Fruit fly (Drosophila melanogaster) whole organism, embryonic: ENCODE data around the gene Ac13E.

Experiments used
- Adf1 ChIP-seq: fragments of 200-800 bp; sonication (Bioruptor generic); IDR thresholded peaks from 2 replicates; pipeline ENCODE4 v1.3.6; 2022; ENCODE audit warnings: missing biosample characterization, missing genetic modification characterization
- B-H1 ChIP-seq: fragments of 200-800 bp; sonication (Bioruptor generic); IDR thresholded peaks from 3 replicates; pipeline ENCODE4 v1.3.6; 2022; ENCODE audit warnings: missing biosample characterization, missing genetic modification characterization
- CG10979 ChIP-seq: fragments of 200-800 bp; sonication (Bioruptor generic); optimal IDR thresholded peaks from 2 replicates; lab custom pipeline; 2018; ENCODE audit warnings: missing biosample characterization, mild to moderate bottlenecking, missing genetic modification characterization, moderate library complexity
- CG11247 ChIP-seq: fragments of 200-800 bp; sonication (Bioruptor generic); IDR thresholded peaks from 2 replicates; pipeline ENCODE4 v1.3.6; 2022; ENCODE audit warnings: missing biosample characterization, missing genetic modification characterization
- CG12071 ChIP-seq: fragments of 200-800 bp; sonication (Bioruptor generic); optimal IDR thresholded peaks from 3 replicates; lab custom pipeline; 2018; ENCODE audit warnings: missing biosample characterization, mild to moderate bottlenecking, missing genetic modification characterization
- CG12219 ChIP-seq: fragments of 200-800 bp; sonication (Bioruptor generic); optimal IDR thresholded peaks from 3 replicates; lab custom pipeline; 2018; ENCODE audit warnings: missing biosample characterization, mild to moderate bottlenecking, missing genetic modification characterization
- CG14050 ChIP-seq: fragments of 200-800 bp; sonication (Bioruptor generic); IDR thresholded peaks from 3 replicates; pipeline ENCODE4 v1.3.6; 2022; ENCODE audit warnings: missing biosample characterization, missing genetic modification characterization
- CG15696 ChIP-seq: fragments of 200-800 bp; sonication (Bioruptor generic); optimal IDR thresholded peaks from 2 replicates; lab custom pipeline; 2019; ENCODE audit warnings: missing biosample characterization, mild to moderate bottlenecking, missing genetic modification characterization, moderate library complexity
- CG1602 ChIP-seq: fragments of 200-800 bp; sonication (Bioruptor generic); optimal IDR thresholded peaks from 3 replicates; lab custom pipeline; 2016; ENCODE audit warnings: missing biosample characterization, missing genetic modification characterization
- CG1603 ChIP-seq: fragments of 200-800 bp; sonication (Bioruptor generic); optimal IDR thresholded peaks from 2 replicates; lab custom pipeline; 2019; ENCODE audit warnings: missing biosample characterization, mild to moderate bottlenecking, missing genetic modification characterization, moderate library complexity
- CG18476 ChIP-seq: fragments of 200-800 bp; sonication (Bioruptor generic); optimal IDR thresholded peaks from 2 replicates; lab custom pipeline; 2016; ENCODE audit warnings: missing biosample characterization, mild to moderate bottlenecking, missing genetic modification characterization
- CG18599 ChIP-seq: fragments of 200-800 bp; sonication (Bioruptor generic); optimal IDR thresholded peaks from 3 replicates; lab custom pipeline; 2017; ENCODE audit warnings: missing biosample characterization, missing genetic modification characterization, mild to moderate bottlenecking, moderate library complexity, missing genetic modification reagents
- CG18764 ChIP-seq: fragments of 200-800 bp; sonication (Bioruptor generic); optimal IDR thresholded peaks from 3 replicates; lab custom pipeline; 2016; ENCODE audit warnings: missing biosample characterization, missing genetic modification characterization
- CG32767 ChIP-seq: fragments of 200-800 bp; sonication (Bioruptor generic); IDR thresholded peaks from 2 replicates; pipeline ENCODE4 v1.3.6; 2022; ENCODE audit warnings: missing biosample characterization, missing genetic modification characterization
- CG33213 ChIP-seq: fragments of 200-800 bp; sonication (Bioruptor generic); optimal IDR thresholded peaks from 3 replicates; lab custom pipeline; 2016; ENCODE audit warnings: missing biosample characterization, missing genetic modification characterization
- CG34224 ChIP-seq: fragments of 200-800 bp; sonication (Bioruptor generic); IDR thresholded peaks from 3 replicates; pipeline ENCODE4 v1.3.6; 2022; ENCODE audit warnings: missing biosample characterization, missing genetic modification characterization; ENCODE audit not compliant: partially characterized antibody
- CG3726 ChIP-seq: fragments of 200-800 bp; sonication (Bioruptor generic); IDR thresholded peaks from 3 replicates; pipeline ENCODE4, ENCODE4 v1.3.6; 2022; ENCODE audit warnings: missing biosample characterization, missing genetic modification characterization
- CG4282 ChIP-seq: fragments of 200-800 bp; sonication (Bioruptor generic); optimal IDR thresholded peaks from 2 replicates; lab custom pipeline; 2016; ENCODE audit warnings: missing biosample characterization, missing genetic modification characterization
- CG4360 ChIP-seq: fragments of 200-800 bp; sonication (Bioruptor generic); IDR thresholded peaks from 2 replicates; pipeline ENCODE4 v1.3.6; 2022; ENCODE audit warnings: missing biosample characterization, missing genetic modification characterization
- CG6683 ChIP-seq: fragments of 200-800 bp; sonication (Bioruptor generic); optimal IDR thresholded peaks from 2 replicates; lab custom pipeline; 2017; ENCODE audit warnings: missing biosample characterization, mild to moderate bottlenecking, missing genetic modification characterization, missing genetic modification reagents
- CG6765 ChIP-seq: fragments of 200-800 bp; sonication (Bioruptor generic); optimal IDR thresholded peaks from 3 replicates; lab custom pipeline; 2017; ENCODE audit warnings: missing biosample characterization, mild to moderate bottlenecking, missing genetic modification characterization
- CG7786 ChIP-seq: fragments of 200-800 bp; sonication (Bioruptor generic); optimal IDR thresholded peaks from 2 replicates; lab custom pipeline; 2016; ENCODE audit warnings: missing biosample characterization, missing genetic modification characterization
- CG8089 ChIP-seq: fragments of 200-800 bp; sonication (Bioruptor generic); optimal IDR thresholded peaks from 3 replicates; lab custom pipeline; 2016; ENCODE audit warnings: missing biosample characterization, missing genetic modification characterization
- Dek ChIP-seq: fragments of 200-800 bp; sonication (Bioruptor generic); optimal IDR thresholded peaks from 3 replicates; lab custom pipeline; 2019; ENCODE audit warnings: missing biosample characterization, mild to moderate bottlenecking, missing genetic modification characterization, moderate library complexity
- E2f2 ChIP-seq: fragments of 200-800 bp; sonication (Bioruptor generic); IDR thresholded peaks from 2 replicates; pipeline ENCODE4 v1.3.6; 2022; ENCODE audit warnings: missing biosample characterization, missing genetic modification characterization
- Elba2 ChIP-seq: fragments of 200-800 bp; sonication (Bioruptor generic); optimal IDR thresholded peaks from 3 replicates; lab custom pipeline; 2016; ENCODE audit warnings: missing biosample characterization, missing genetic modification characterization
- H2.0 ChIP-seq: fragments of 200-800 bp; sonication (Bioruptor generic); IDR thresholded peaks from 2 replicates; pipeline ENCODE4 v1.3.6; 2022; ENCODE audit warnings: missing biosample characterization, missing genetic modification characterization
- Mes4 ChIP-seq: fragments of 200-800 bp; sonication (Bioruptor generic); optimal IDR thresholded peaks from 2 replicates; lab custom pipeline; 2016; ENCODE audit warnings: missing biosample characterization, missing genetic modification characterization
- Nf-YA ChIP-seq: fragments of 200-800 bp; sonication (Bioruptor generic); IDR thresholded peaks from 2 replicates; pipeline ENCODE4 v1.3.6; 2022; ENCODE audit warnings: missing biosample characterization, missing genetic modification characterization
- Oli ChIP-seq: fragments of 200-800 bp; sonication (Bioruptor generic); optimal IDR thresholded peaks from 2 replicates; lab custom pipeline; 2018; ENCODE audit warnings: missing biosample characterization, mild to moderate bottlenecking, missing genetic modification characterization, moderate library complexity
- Optix ChIP-seq: fragments of 200-800 bp; sonication (Bioruptor generic); IDR thresholded peaks from 3 replicates; pipeline ENCODE4 v1.3.6; 2022; ENCODE audit warnings: missing biosample characterization, missing genetic modification characterization
- PHDP ChIP-seq: fragments of 200-800 bp; sonication (Bioruptor generic); optimal IDR thresholded peaks from 3 replicates; lab custom pipeline; 2018; ENCODE audit warnings: missing biosample characterization, mild to moderate bottlenecking, missing genetic modification characterization, moderate library complexity
- Poxn ChIP-seq: fragments of 200-800 bp; sonication (Bioruptor generic); IDR thresholded peaks from 2 replicates; pipeline ENCODE4 v1.3.6; 2022; ENCODE audit warnings: missing biosample characterization, missing genetic modification characterization
- Scr ChIP-seq: fragments of 200-800 bp; sonication (Bioruptor generic); IDR thresholded peaks from 2 replicates; pipeline ENCODE4 v1.3.6; 2022; ENCODE audit warnings: missing biosample characterization, missing genetic modification characterization; ENCODE audit not compliant: partially characterized antibody
- Sox102F ChIP-seq: fragments of 200-800 bp; sonication (Bioruptor generic); optimal IDR thresholded peaks from 2 replicates; lab custom pipeline; 2018; ENCODE audit warnings: missing biosample characterization, mild to moderate bottlenecking, missing genetic modification characterization, moderate library complexity
- Sry-β ChIP-seq: fragments of 200-800 bp; sonication (Bioruptor generic); optimal IDR thresholded peaks from 2 replicates; lab custom pipeline; 2018; ENCODE audit warnings: missing biosample characterization, mild to moderate bottlenecking, missing genetic modification characterization, moderate library complexity
- cato ChIP-seq: fragments of 200-800 bp; sonication (Bioruptor generic); optimal IDR thresholded peaks from 2 replicates; lab custom pipeline; 2016; ENCODE audit warnings: missing biosample characterization, missing genetic modification characterization, borderline replicate concordance
- chm ChIP-seq: fragments of 200-800 bp; sonication (Bioruptor generic); IDR thresholded peaks from 2 replicates; pipeline ENCODE4 v1.3.6; 2022; ENCODE audit warnings: missing biosample characterization, missing genetic modification characterization
- crol ChIP-seq: fragments of 200-800 bp; sonication (Bioruptor generic); IDR thresholded peaks from 2 replicates; pipeline ENCODE4 v1.3.6; 2022; ENCODE audit warnings: missing biosample characterization, missing genetic modification characterization
- danr ChIP-seq: fragments of 200-800 bp; sonication (Bioruptor generic); IDR thresholded peaks from 2 replicates; pipeline ENCODE4 v1.3.6; 2022; ENCODE audit warnings: missing biosample characterization, missing genetic modification characterization
- en ChIP-seq: fragments of 200-800 bp; sonication (Bioruptor generic); optimal IDR thresholded peaks from 2 replicates; lab custom pipeline; 2016; ENCODE audit warnings: missing biosample characterization, missing genetic modification characterization
- grn ChIP-seq: fragments of 200-800 bp; sonication (Bioruptor generic); optimal IDR thresholded peaks from 3 replicates; lab custom pipeline; 2017; ENCODE audit warnings: missing biosample characterization, missing genetic modification characterization
- gsb-n ChIP-seq: fragments of 200-800 bp; sonication (Bioruptor generic); optimal IDR thresholded peaks from 3 replicates; lab custom pipeline; 2018; ENCODE audit warnings: missing biosample characterization, mild to moderate bottlenecking, missing genetic modification characterization
- hb ChIP-seq: fragments of 200-800 bp; sonication (Bioruptor generic); IDR thresholded peaks from 3 replicates; pipeline ENCODE4 v1.3.6; 2022; ENCODE audit warnings: missing biosample characterization, missing genetic modification characterization; ENCODE audit not compliant: partially characterized antibody
- jing ChIP-seq: fragments of 200-800 bp; sonication (Bioruptor generic); optimal IDR thresholded peaks from 2 replicates; lab custom pipeline; 2018; ENCODE audit warnings: missing biosample characterization, mild to moderate bottlenecking, missing genetic modification characterization
- lola ChIP-seq, 3 experiments: fragments of >200 bp in 2 of 3; fragments of 200-800 bp in 1 of 3; sonication (Bioruptor generic) in 1 of 3; optimal IDR thresholded peaks; 2 replicates each; lab custom pipeline; 2017 to 2019; ENCODE audit warnings: missing biosample characterization in 3 of 3, missing genetic modification characterization in 3 of 3, mild to moderate bottlenecking in 1 of 3, moderate library complexity in 1 of 3
- repo ChIP-seq: fragments of 200-800 bp; sonication (Bioruptor generic); optimal IDR thresholded peaks from 2 replicates; lab custom pipeline; 2016; ENCODE audit warnings: missing biosample characterization, missing genetic modification characterization
- sc ChIP-seq, 3 experiments: fragments of >200 bp in 2 of 3; fragments of 200-800 bp in 1 of 3; sonication (Bioruptor generic) in 1 of 3; optimal IDR thresholded peaks; 2 replicates in 2 of 3; 3 replicates in 1 of 3; lab custom pipeline; 2017; ENCODE audit warnings: mild to moderate bottlenecking in 1 of 3, missing biosample characterization in 1 of 3, missing genetic modification characterization in 1 of 3, missing genetic modification reagents in 1 of 3
- sima ChIP-seq: fragments of 200-800 bp; sonication (Bioruptor generic); optimal IDR thresholded peaks from 2 replicates; lab custom pipeline; 2016; ENCODE audit warnings: missing biosample characterization, missing genetic modification characterization
- sisA ChIP-seq: fragments of 200-800 bp; sonication (Bioruptor generic); IDR thresholded peaks from 2 replicates; pipeline ENCODE4 v1.3.6; 2022; ENCODE audit warnings: missing biosample characterization, missing genetic modification characterization
- tx ChIP-seq: fragments of 200-800 bp; sonication (Bioruptor generic); optimal IDR thresholded peaks from 2 replicates; lab custom pipeline; 2016; ENCODE audit warnings: missing biosample characterization, missing genetic modification characterization

Ac13E gene

DNA sequence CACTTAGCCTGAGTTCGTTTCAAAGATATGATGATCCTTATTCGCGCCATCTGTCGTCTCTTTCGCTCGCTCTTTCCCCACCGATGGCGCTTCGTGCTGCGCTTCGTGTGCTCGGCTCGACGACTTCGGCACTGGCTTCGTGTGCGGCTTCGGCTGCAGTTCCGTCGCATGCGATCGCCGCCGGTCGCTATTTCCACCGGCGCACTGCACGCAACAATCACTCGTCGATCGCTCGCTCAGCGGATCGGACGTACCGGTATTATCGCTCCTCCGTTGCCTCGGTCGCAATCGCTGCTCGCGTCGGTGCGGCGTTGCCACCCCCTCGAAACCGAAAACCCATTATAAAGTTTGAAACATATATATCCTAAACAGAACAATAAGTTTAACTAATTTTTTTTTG lies 55.3 kb downstream of the Ac13E start (continued):
- no peak for TF ChIP-seq CG3726 (GFP tag; lab: Robert Waterston, UW)
- TF ChIP-seq CG8089 (GFP tag; lab: Kevin White, UChicago), result peak; percentile 19
- TF ChIP-seq PHDP (tag; lab: Kevin White, UChicago), result peak; percentile 21
- TF ChIP-seq CG12219 (GFP tag; lab: Kevin White, UChicago), result no peak
- TF ChIP-seq Sox102F (GFP tag; lab: Kevin White, UChicago), result no peak
- TF ChIP-seq CG11247 (GFP tag; lab: Robert Waterston, UW), result no peak
- no peak for TF ChIP-seq E2f2 (GFP tag; lab: Robert Waterston, UW)
- TF ChIP-seq CG1602, result no peak
- TF ChIP-seq Poxn (GFP tag; lab: Robert Waterston, UW), result no peak
- TF ChIP-seq CG6765, result no peak
- TF ChIP-seq sisA (GFP tag; lab: Robert Waterston, UW), result no peak
- peak; percentile 30; the same call in 1 of the 2 replicates for TF ChIP-seq crol (GFP tag; lab: Robert Waterston, UW)
- peak; percentile 13 for TF ChIP-seq CG33213 (GFP tag; lab: Kevin White, UChicago)
- TF ChIP-seq repo (GFP tag; lab: Kevin White, UChicago), result no peak
- TF ChIP-seq tx (GFP tag; lab: Kevin White, UChicago), result no peak
- peak; percentile 46 for TF ChIP-seq CG1603
- peak; percentile 8 for TF ChIP-seq CG18599 (GFP tag; lab: Kevin White, UChicago)
- TF ChIP-seq sima (GFP tag; lab: Kevin White, UChicago), result no peak
- TF ChIP-seq hb (GFP tag; lab: Robert Waterston, UW), result no peak
- TF ChIP-seq Adf1 (GFP tag; lab: Robert Waterston, UW), result peak; percentile 47; the same call in 1 of the 2 replicates
- TF ChIP-seq grn (GFP tag; lab: Kevin White, UChicago), result peak; percentile 13
- no peak for TF ChIP-seq Oli (tag; lab: Kevin White, UChicago)
- TF ChIP-seq Nf-YA, result 0 out of 2 replicates have a peak, but pooled peaks have one; percentile 28
- TF ChIP-seq sc (optimal IDR thresholded peaks at IDR 0.05; lab: Kevin White, UChicago), result no peak
- no peak for TF ChIP-seq sc (GFP tag; optimal IDR thresholded peaks at IDR 0.05; lab: Kevin White, UChicago)
- TF ChIP-seq Sry-β (GFP tag; lab: Kevin White, UChicago), result no peak
- TF ChIP-seq jing (GFP tag; lab: Kevin White, UChicago), result peak; percentile 27
- TF ChIP-seq CG12071 (GFP tag; lab: Kevin White, UChicago), result no peak
- TF ChIP-seq chm (GFP tag; lab: Robert Waterston, UW), result peak; percentile 74; the same call in 1 of the 2 replicates
- TF ChIP-seq danr, result no peak
- no peak for TF ChIP-seq CG7786 (GFP tag; lab: Kevin White, UChicago)
- no peak for TF ChIP-seq lola (GFP tag; optimal IDR thresholded peaks at IDR 0.05; lab: Kevin White, UChicago)
- no peak for TF ChIP-seq Dek (tag; lab: Kevin White, UChicago)
- no peak for TF ChIP-seq CG34224 (GFP tag; lab: Robert Waterston, UW)
- TF ChIP-seq CG4360 (GFP tag; lab: Robert Waterston, UW), result 0 out of 2 replicates have a peak, but pooled peaks have one; percentile 28
- no peak for TF ChIP-seq H2.0 (GFP tag; lab: Robert Waterston, UW)
- TF ChIP-seq CG15696, result no peak
- no peak for TF ChIP-seq CG14050 (GFP tag; lab: Robert Waterston, UW)
- no peak for TF ChIP-seq B-H1 (GFP tag; lab: Robert Waterston, UW)
- TF ChIP-seq CG6683, result no peak
- no peak for TF ChIP-seq CG18476
- no peak for TF ChIP-seq CG32767 (GFP tag; lab: Robert Waterston, UW)
- no peak for TF ChIP-seq cato (GFP tag; lab: Kevin White, UChicago)
- peak; percentile 26 for TF ChIP-seq CG10979 (tag; lab: Kevin White, UChicago)
- TF ChIP-seq Optix (GFP tag; lab: Robert Waterston, UW), result no peak
- peak; percentile 33 for TF ChIP-seq Mes4 (GFP tag; lab: Kevin White, UChicago)
- no peak for TF ChIP-seq CG18764 (GFP tag; lab: Kevin White, UChicago)
- no peak for TF ChIP-seq Elba2 (GFP tag; lab: Kevin White, UChicago)
- no peak for TF ChIP-seq gsb-n (tag; lab: Kevin White, UChicago)
- TF ChIP-seq Scr (GFP tag; lab: Robert Waterston, UW), result peak; percentile 13; the same call in 1 of the 2 replicates
- no peak for TF ChIP-seq en (GFP tag; lab: Kevin White, UChicago)
- TF ChIP-seq CG4282, result no peak
